Worm (Caenorhabditis elegans) whole organism, early embryonic: ENCODE measurements around the gene myrf-2.

Experiments
- ama-1 ChIP-seq: fragments of 150-350 bp; optimal IDR thresholded peaks from 2 replicates; lab custom pipeline; 2014
- ceh-36 ChIP-seq: sonication (generic microtip); optimal IDR thresholded peaks from 2 replicates; lab custom pipeline; 2016; ENCODE audit warnings: missing genetic modification characterization, inconsistent platforms, missing compliant biosample characterization
- ets-7 ChIP-seq: sonication (generic microtip); optimal IDR thresholded peaks from 2 replicates; lab custom pipeline; 2016; ENCODE audit warnings: missing genotype, missing genetic modification characterization, missing compliant biosample characterization
- pes-1 ChIP-seq: fragments of 200-800 bp; sonication (Bioruptor generic); IDR thresholded peaks from 2 replicates; pipeline ENCODE4 v1.3.6; 2022; ENCODE audit warnings: missing genetic modification reagents, missing genetic modification characterization, missing compliant biosample characterization
- sea-1 ChIP-seq: fragments of 200-800 bp; sonication (Bioruptor generic); conservative IDR thresholded peaks from 2 replicates; pipeline ENCODE4 v1.3.6; 2022; ENCODE audit warnings: missing genetic modification characterization, missing compliant biosample characterization

ce11 chrX:10240939-10241338 lies 46.8 kb upstream of the myrf-2 start, which contains the start of gene str-74:
- no peak for TF ChIP-seq ama-1 (lab: Kevin White, UChicago)
- no peak for TF ChIP-seq ets-7
- TF ChIP-seq ceh-36 (tag; lab: Kevin White, UChicago), result no peak
- TF ChIP-seq sea-1 (GFP tag; lab: Robert Waterston, UW), result no peak
- TF ChIP-seq pes-1, result no peak
